Fruit fly (Drosophila melanogaster) whole organism, wandering third instar larva: ENCODE results near the gene CG12498.

Experiments
- Abd-B ChIP-seq: fragments of >200 bp; optimal IDR thresholded peaks from 2 replicates; lab custom pipeline; 2017; ENCODE audit warnings: missing biosample characterization, missing genetic modification characterization
- CrebA ChIP-seq: fragments of 200-800 bp; sonication (Bioruptor generic); optimal IDR thresholded peaks from 2 replicates; lab custom pipeline; 2016; ENCODE audit warnings: missing biosample characterization, mild to moderate bottlenecking, missing genetic modification characterization, borderline replicate concordance
- Dfd ChIP-seq: fragments of >200 bp; optimal IDR thresholded peaks from 2 replicates; lab custom pipeline; 2017; ENCODE audit warnings: missing biosample characterization, missing genetic modification characterization
- Dif ChIP-seq: fragments of 200-275, 200-300 bp; sonication (Bioruptor generic); optimal IDR thresholded peaks from 2 replicates; lab custom pipeline; 2018; ENCODE audit warnings: missing biosample characterization, missing genetic modification characterization; ENCODE audit not compliant: partially characterized antibody
- GATAd ChIP-seq: sonication (Bioruptor generic); optimal IDR thresholded peaks from 2 replicates; lab custom pipeline; 2016; ENCODE audit warnings: missing biosample characterization, missing genetic modification characterization
- HLH106 ChIP-seq: fragments of 200-800 bp; optimal IDR thresholded peaks from 3 replicates; lab custom pipeline; 2019; ENCODE audit warnings: missing biosample characterization, mild to moderate bottlenecking, missing genetic modification characterization, moderate library complexity
- Hnf4 ChIP-seq: fragments of 200-800 bp; sonication (Bioruptor generic); optimal IDR thresholded peaks from 2 replicates; lab custom pipeline; 2016; ENCODE audit warnings: missing biosample characterization, mild to moderate bottlenecking, missing genetic modification characterization
- Hr78 ChIP-seq: fragments of >200 bp; optimal IDR thresholded peaks from 2 replicates; lab custom pipeline; 2017; ENCODE audit warnings: missing biosample characterization, missing genetic modification characterization
- Hr83 ChIP-seq: fragments of 200-300 bp; sonication (Bioruptor generic); optimal IDR thresholded peaks from 2 replicates; lab custom pipeline; 2016; ENCODE audit warnings: missing biosample characterization, mild to moderate bottlenecking, missing genetic modification characterization, moderate library complexity; ENCODE audit not compliant: poor library complexity, severe bottlenecking
- Jra ChIP-seq: sonication (Bioruptor generic); optimal IDR thresholded peaks from 2 replicates; lab custom pipeline; 2016; ENCODE audit warnings: missing biosample characterization, missing genetic modification characterization
- Mio ChIP-seq: sonication (Bioruptor generic); optimal IDR thresholded peaks from 2 replicates; lab custom pipeline; 2016; ENCODE audit warnings: missing biosample characterization, missing genetic modification characterization
- Myc ChIP-seq: fragments of >200 bp; optimal IDR thresholded peaks from 2 replicates; lab custom pipeline; 2017
- N ChIP-seq: fragments of >200 bp; optimal IDR thresholded peaks from 2 replicates; lab custom pipeline; 2018; ENCODE audit warnings: missing biosample characterization, missing external identifiers, missing genetic modification characterization
- OdsH ChIP-seq: fragments of 200-800 bp; sonication (Bioruptor generic); optimal IDR thresholded peaks from 2 replicates; lab custom pipeline; 2016; ENCODE audit warnings: missing biosample characterization, mild to moderate bottlenecking, missing genetic modification characterization
- Rel ChIP-seq, 2 experiments: fragments of 200-800 bp; sonication (Bioruptor generic) in 1 of 2; optimal IDR thresholded peaks; 2 replicates in 1 of 2; 3 replicates in 1 of 2; lab custom pipeline; 2016 to 2019; ENCODE audit warnings: mild to moderate bottlenecking in 2 of 2, missing biosample characterization in 2 of 2, missing genetic modification characterization in 2 of 2, moderate library complexity in 1 of 2
- Sp1 ChIP-seq: fragments of 200-800 bp; sonication (Bioruptor generic); optimal IDR thresholded peaks from 3 replicates; lab custom pipeline; 2019; ENCODE audit warnings: missing biosample characterization, mild to moderate bottlenecking, missing genetic modification characterization, moderate library complexity
- Vsx2 ChIP-seq: fragments of 200-300, 225-300 bp; sonication (Bioruptor generic); optimal IDR thresholded peaks from 2 replicates; lab custom pipeline; 2018; ENCODE audit warnings: missing biosample characterization, missing genetic modification characterization; ENCODE audit not compliant: partially characterized antibody
- br ChIP-seq: fragments of 200-800 bp; sonication (Bioruptor generic); optimal IDR thresholded peaks from 2 replicates; lab custom pipeline; 2016; ENCODE audit warnings: missing biosample characterization, missing genetic modification characterization
- brk ChIP-seq: fragments of 200-800 bp; sonication (Bioruptor generic); optimal IDR thresholded peaks from 2 replicates; lab custom pipeline; 2016; ENCODE audit warnings: missing biosample characterization, mild to moderate bottlenecking, missing genetic modification characterization
- dl ChIP-seq, 2 experiments: fragments of 175-275, 200-275 bp in 1 of 2; fragments of 200-275 bp in 1 of 2; sonication (Bioruptor generic); optimal IDR thresholded peaks; lab custom pipeline; 2018; ENCODE audit warnings: mild to moderate bottlenecking in 2 of 2, missing biosample characterization in 2 of 2, missing genetic modification characterization in 2 of 2, moderate library complexity in 2 of 2; ENCODE audit not compliant: partially characterized antibody in 2 of 2, insufficient read depth in 1 of 2
- dmrt93B ChIP-seq: fragments of 200-800 bp; sonication (Bioruptor generic); optimal IDR thresholded peaks from 2 replicates; lab custom pipeline; 2018; ENCODE audit warnings: missing biosample characterization, mild to moderate bottlenecking, missing genetic modification characterization
- dsf ChIP-seq: sonication (Bioruptor generic); optimal IDR thresholded peaks from 2 replicates; lab custom pipeline; 2016; ENCODE audit warnings: missing biosample characterization, missing genetic modification characterization, borderline replicate concordance
- ey ChIP-seq: fragments of 200-800 bp; sonication (Bioruptor generic); optimal IDR thresholded peaks from 2 replicates; lab custom pipeline; 2016; ENCODE audit warnings: missing biosample characterization, missing genetic modification characterization
- foxo ChIP-seq, 2 experiments: fragments of 200-800 bp; sonication (Bioruptor generic); optimal IDR thresholded peaks; 2 replicates in 1 of 2; 3 replicates in 1 of 2; lab custom pipeline; 2016 to 2017; ENCODE audit warnings: missing biosample characterization in 2 of 2, missing genetic modification characterization in 2 of 2
- fru ChIP-seq: fragments of 200-800 bp; sonication (Bioruptor generic); optimal IDR thresholded peaks from 3 replicates; lab custom pipeline; 2016; ENCODE audit warnings: missing biosample characterization, mild to moderate bottlenecking, missing genetic modification characterization
- h ChIP-seq: fragments of 200-800 bp; sonication (Bioruptor generic); optimal IDR thresholded peaks from 3 replicates; lab custom pipeline; 2016; ENCODE audit warnings: missing biosample characterization, mild to moderate bottlenecking, missing genetic modification characterization
- lola ChIP-seq: fragments of >200 bp; optimal IDR thresholded peaks from 2 replicates; lab custom pipeline; 2017; ENCODE audit warnings: missing biosample characterization, missing genetic modification characterization
- pan ChIP-seq: fragments of >200 bp; optimal IDR thresholded peaks from 2 replicates; lab custom pipeline; 2017
- psq ChIP-seq: fragments of 200-800 bp; sonication (Bioruptor generic); optimal IDR thresholded peaks from 3 replicates; lab custom pipeline; 2017; ENCODE audit warnings: missing biosample characterization, mild to moderate bottlenecking, missing genetic modification characterization, moderate library complexity
- rgr ChIP-seq: fragments of 200-800 bp; sonication (Bioruptor generic); optimal IDR thresholded peaks from 3 replicates; lab custom pipeline; 2016; ENCODE audit warnings: missing biosample characterization, mild to moderate bottlenecking, missing genetic modification characterization
- sage ChIP-seq: fragments of 200-800 bp; sonication (Bioruptor generic); optimal IDR thresholded peaks from 2 replicates; lab custom pipeline; 2016; ENCODE audit warnings: missing biosample characterization, mild to moderate bottlenecking, missing genetic modification characterization
- sv ChIP-seq: fragments of 200-800 bp; sonication (Bioruptor generic); optimal IDR thresholded peaks from 3 replicates; lab custom pipeline; 2016; ENCODE audit warnings: missing biosample characterization, missing genetic modification characterization
- tai ChIP-seq: sonication (Bioruptor generic); optimal IDR thresholded peaks from 2 replicates; lab custom pipeline; 2016; ENCODE audit warnings: missing biosample characterization, missing genetic modification characterization
- usp ChIP-seq: fragments of >200 bp; optimal IDR thresholded peaks from 2 replicates; lab custom pipeline; 2017; ENCODE audit warnings: missing biosample characterization, missing genetic modification characterization
- woc ChIP-seq: sonication (Bioruptor generic); optimal IDR thresholded peaks from 2 replicates; lab custom pipeline; 2016; ENCODE audit warnings: missing biosample characterization, mild to moderate bottlenecking, missing genetic modification characterization

CG12498 gene

DNA sequence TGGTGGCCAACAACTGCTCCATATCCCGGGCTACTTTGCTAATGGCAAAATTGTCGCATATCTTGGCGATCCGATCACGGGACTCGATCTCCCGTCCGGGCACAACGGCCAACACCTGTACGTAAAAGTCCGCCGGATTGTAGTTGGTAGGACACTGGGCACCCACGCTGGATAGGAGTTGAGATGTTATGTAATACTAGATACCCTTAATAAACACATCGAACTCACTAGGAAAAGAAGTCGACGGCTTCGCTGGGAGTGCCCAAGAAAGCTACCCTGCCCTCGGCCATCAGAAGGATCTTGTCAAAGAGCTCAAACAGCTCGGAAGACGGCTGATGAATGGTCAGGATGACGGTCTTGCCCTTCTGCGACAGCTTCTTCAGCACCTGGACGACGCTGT is 17.8 kb upstream of the CG12498 start:
- TF ChIP-seq usp (GFP tag; lab: Kevin White, UChicago) (no peak), ey (GFP tag; lab: Kevin White, UChicago) (no peak), Dif (GFP tag; lab: Kevin White, UChicago) (no peak), Hr83 (GFP tag; lab: Kevin White, UChicago) (no peak), N (GFP tag; lab: Kevin White, UChicago) (no peak), psq (no peak), lola (GFP tag; lab: Kevin White, UChicago) (no peak)
- TF ChIP-seq, all 38 proteins: peak for 0

DNA sequence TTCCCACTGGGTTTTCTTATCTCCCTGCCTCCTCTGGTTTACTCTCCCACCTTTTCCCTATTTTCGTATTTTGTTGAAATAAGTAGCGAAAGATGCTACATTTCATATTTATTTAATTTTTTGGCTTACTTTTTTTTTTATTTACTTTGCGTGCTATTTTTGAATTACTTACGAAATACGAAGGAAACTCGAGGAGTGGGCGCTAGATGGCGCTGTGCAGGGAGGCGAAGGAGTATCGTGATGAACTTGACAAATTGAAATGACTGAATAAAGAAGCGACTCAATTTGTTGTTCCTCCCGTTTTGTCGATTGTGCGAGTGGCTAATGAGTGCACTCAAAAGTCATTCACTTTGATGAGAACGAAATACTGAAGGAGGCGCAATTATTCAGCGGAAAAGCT is 14.8 kb upstream of the CG12498 start:
- TF ChIP-seq N (GFP tag; lab: Kevin White, UChicago) (no peak), Vsx2 (GFP tag; lab: Kevin White, UChicago) (no peak), OdsH (GFP tag; lab: Kevin White, UChicago) (no peak), tai (GFP tag; lab: Kevin White, UChicago) (no peak), lola (GFP tag; lab: Kevin White, UChicago) (no peak), Hr78 (GFP tag; lab: Kevin White, UChicago) (no peak), Hnf4 (GFP tag; lab: Kevin White, UChicago) (no peak), pan (lab: Kevin White, UChicago) (no peak), Hr83 (GFP tag; lab: Kevin White, UChicago) (no peak), sage (GFP tag; lab: Kevin White, UChicago) (no peak), dmrt93B (GFP tag; lab: Kevin White, UChicago) (no peak), Abd-B (GFP tag; lab: Kevin White, UChicago) (no peak), Mio (GFP tag; lab: Kevin White, UChicago) (no peak), br (GFP tag; lab: Kevin White, UChicago) (no peak), HLH106 (tag; lab: Kevin White, UChicago) (no peak)

DNA sequence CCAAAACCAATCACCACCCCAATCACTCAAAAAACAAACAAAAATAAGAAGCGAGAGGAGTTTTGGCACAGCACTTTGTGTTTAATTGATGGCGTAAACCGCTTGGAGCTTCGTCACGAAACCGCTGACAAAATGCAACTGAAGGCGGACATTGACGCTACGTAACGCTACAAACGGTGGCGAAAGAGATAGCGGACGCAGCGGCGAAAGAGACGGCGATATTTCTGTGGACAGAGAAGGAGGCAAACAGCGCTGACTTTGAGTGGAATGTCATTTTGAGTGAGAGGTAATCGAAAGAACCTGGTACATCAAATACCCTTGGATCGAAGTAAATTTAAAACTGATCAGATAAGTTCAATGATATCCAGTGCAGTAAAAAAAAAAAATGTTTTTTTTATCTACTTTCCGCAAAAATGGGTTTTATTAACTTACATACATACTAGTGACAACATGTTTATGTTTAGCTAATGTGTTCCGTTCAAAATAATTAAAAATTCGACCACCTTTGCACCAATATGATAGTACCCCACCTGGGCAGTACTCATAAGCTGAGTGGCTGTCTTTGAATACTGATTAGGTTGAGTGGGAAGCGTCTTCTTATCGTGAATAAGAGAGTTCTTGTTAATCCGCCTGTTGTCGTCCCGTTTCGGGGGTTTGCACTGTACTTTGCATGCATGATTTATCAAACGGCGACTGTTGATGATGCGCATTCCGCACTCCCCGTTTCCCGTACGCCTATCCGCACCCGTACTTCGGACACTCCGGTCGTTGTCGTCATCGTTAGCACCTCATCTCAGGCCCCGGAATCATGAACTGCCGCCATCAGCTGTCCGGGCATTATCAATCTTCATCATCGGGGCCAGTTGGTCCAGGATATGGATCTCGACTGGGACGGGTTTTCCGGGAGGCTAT is 13.1 kb upstream of the CG12498 start, which contains the start of gene w:
TSS of gene w (minus strand) at position 122 of the 912 bp plus-strand sequence.
- TF ChIP-seq Dfd (GFP tag; lab: Kevin White, UChicago) (no peak), GATAd (GFP tag; lab: Kevin White, UChicago) (no peak), HLH106 (tag; lab: Kevin White, UChicago) (peak; percentile 42), Hr78 (GFP tag; lab: Kevin White, UChicago) (no peak), Jra (GFP tag; lab: Kevin White, UChicago) (no peak), ey (GFP tag; lab: Kevin White, UChicago) (no peak), sage (GFP tag; lab: Kevin White, UChicago) (no peak), Myc (lab: Kevin White, UChicago) (no peak), woc (GFP tag; lab: Kevin White, UChicago) (peak; percentile 38), Mio (GFP tag; lab: Kevin White, UChicago) (no peak), fru (no peak), lola (GFP tag; lab: Kevin White, UChicago) (no peak), Hr83 (GFP tag; lab: Kevin White, UChicago) (no peak), tai (GFP tag; lab: Kevin White, UChicago) (no peak), dmrt93B (GFP tag; lab: Kevin White, UChicago) (peak; percentile 34), dl (GFP tag; optimal IDR thresholded peaks at IDR 0.05; lab: Kevin White, UChicago; ENCODE audit: insufficient read depth in 1 of 2, partially characterized antibody in 2 of 2) (no peak), brk (GFP tag; lab: Kevin White, UChicago) (no peak), sv (GFP tag; lab: Kevin White, UChicago) (no peak)

DNA sequence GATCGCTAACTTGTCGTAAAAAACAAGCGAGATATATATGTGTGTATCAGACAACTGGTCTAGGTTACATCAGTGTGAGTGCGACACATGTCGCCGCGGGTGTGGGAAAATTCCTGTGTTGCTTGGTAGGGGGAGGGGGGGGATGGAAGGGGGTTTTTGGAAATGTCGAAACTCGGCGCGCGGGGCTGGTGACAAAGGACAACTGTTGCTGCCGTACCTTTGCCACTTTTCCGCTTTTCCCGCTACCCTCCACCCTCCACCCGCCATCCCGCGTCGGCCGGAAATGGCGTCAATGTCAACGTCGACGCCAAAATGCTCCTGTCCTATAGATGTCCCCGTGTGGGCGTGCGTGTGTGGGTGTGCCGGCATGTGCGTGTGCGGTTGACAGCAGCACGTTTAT is 6.7 kb upstream of the CG12498 start:
- TF ChIP-seq Mio (GFP tag; lab: Kevin White, UChicago), result no peak
- TF ChIP-seq Dfd (GFP tag; lab: Kevin White, UChicago), result peak; percentile 17
- TF ChIP-seq, all 38 proteins: peak for 1

DNA sequence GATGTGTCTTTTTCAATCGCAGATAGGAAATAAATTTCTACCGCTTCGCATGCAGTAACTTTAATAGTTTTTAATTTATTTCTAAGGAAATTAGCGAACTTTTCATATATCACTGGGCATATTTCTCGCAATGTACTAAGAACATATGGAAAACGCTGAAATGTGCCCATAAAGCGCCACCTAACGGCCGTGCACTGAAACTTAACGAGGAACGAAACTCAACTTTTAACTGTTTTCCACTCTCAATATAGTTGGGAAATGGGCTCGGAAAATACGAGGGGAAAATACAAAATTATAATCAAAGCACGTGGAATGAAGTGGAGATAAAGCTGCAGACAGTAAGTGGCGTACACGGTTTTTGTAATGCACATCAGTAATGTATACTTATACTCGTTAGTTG is 5.9 kb upstream of the CG12498 start:
- TF ChIP-seq foxo (GFP tag; optimal IDR thresholded peaks at IDR 0.05; lab: Kevin White, UChicago), result no peak
- no peak for TF ChIP-seq woc (GFP tag; lab: Kevin White, UChicago)
- no peak for TF ChIP-seq Mio (GFP tag; lab: Kevin White, UChicago)
- no peak for TF ChIP-seq HLH106 (tag; lab: Kevin White, UChicago)
- TF ChIP-seq ey (GFP tag; lab: Kevin White, UChicago), result no peak
- TF ChIP-seq rgr (GFP tag; lab: Kevin White, UChicago), result no peak
- TF ChIP-seq CrebA (GFP tag; lab: Kevin White, UChicago), result no peak
- TF ChIP-seq h (GFP tag; lab: Kevin White, UChicago), result no peak
- no peak for TF ChIP-seq psq
- TF ChIP-seq Hr78 (GFP tag; lab: Kevin White, UChicago), result no peak
- TF ChIP-seq Dif (GFP tag; lab: Kevin White, UChicago), result no peak
- TF ChIP-seq Rel (GFP tag; optimal IDR thresholded peaks at IDR 0.05; lab: Kevin White, UChicago), result no peak
- no peak for TF ChIP-seq Rel (tag; optimal IDR thresholded peaks at IDR 0.05; lab: Kevin White, UChicago)
- TF ChIP-seq dsf (GFP tag; lab: Kevin White, UChicago), result no peak
- no peak for TF ChIP-seq GATAd (GFP tag; lab: Kevin White, UChicago)
- no peak for TF ChIP-seq Myc (lab: Kevin White, UChicago)
- TF ChIP-seq dmrt93B (GFP tag; lab: Kevin White, UChicago), result no peak
- TF ChIP-seq Abd-B (GFP tag; lab: Kevin White, UChicago), result no peak
- TF ChIP-seq Sp1 (GFP tag; lab: Kevin White, UChicago), result no peak
- TF ChIP-seq Hnf4 (GFP tag; lab: Kevin White, UChicago), result no peak
- TF ChIP-seq Jra (GFP tag; lab: Kevin White, UChicago), result no peak
